Worm (Caenorhabditis elegans) whole organism, L3 larva: ENCODE results near the gene W01A11.7.

Source experiments
- egl-27 ChIP-seq: sonication (generic microtip); optimal IDR thresholded peaks from 4 replicates; lab custom pipeline; 2017; ENCODE audit warnings: missing biosample characterization, missing genetic modification reagents, missing genetic modification characterization
- fkh-10 ChIP-seq: sonication (generic microtip); optimal IDR thresholded peaks from 2 replicates; lab custom pipeline; 2017; ENCODE audit warnings: missing biosample characterization, missing genetic modification reagents, missing genetic modification characterization
- nhr-11 ChIP-seq: fragments of 150-350 bp; optimal IDR thresholded peaks from 2 replicates; lab custom pipeline; 2014; ENCODE audit warnings: missing biosample characterization, missing genetic modification characterization
- nhr-76 ChIP-seq: fragments of 150-350 bp; sonication (generic microtip); optimal IDR thresholded peaks from 5 replicates; lab custom pipeline; 2014; ENCODE audit warnings: missing biosample characterization, missing genetic modification characterization
- pqm-1 ChIP-seq: fragments of 150-350 bp; optimal IDR thresholded peaks from 2 replicates; lab custom pipeline; 2017; ENCODE audit warnings: missing biosample characterization, missing genetic modification characterization, inconsistent platforms
- zag-1 ChIP-seq: fragments of 150-350 bp; optimal IDR thresholded peaks from 2 replicates; lab custom pipeline; 2014; ENCODE audit warnings: missing biosample characterization, missing genetic modification characterization
- ztf-11 ChIP-seq: fragments of 150-350 bp; optimal IDR thresholded peaks from 2 replicates; lab custom pipeline; 2014; ENCODE audit warnings: missing biosample characterization, missing genetic modification characterization
- ztf-4 ChIP-seq: fragments of 150-350 bp; optimal IDR thresholded peaks from 2 replicates; lab custom pipeline; 2014; ENCODE audit warnings: missing biosample characterization, missing genetic modification characterization

- TF ChIP-seq fkh-10 (no peak), ztf-11 (tag; lab: Kevin White, UChicago) (no peak), pqm-1 (tag; lab: Kevin White, UChicago) (no peak), nhr-76 (no peak), ztf-4 (no peak), egl-27 (tag; lab: Kevin White, UChicago) (no peak), zag-1 (tag; lab: Kevin White, UChicago) (no peak), nhr-11 (tag; lab: Kevin White, UChicago) (no peak)
Measured at ce11 chrV:6509717-6510116, 4.5 kb upstream of the W01A11.7 start, which contains the start of gene ubh-2.
